Worm (Caenorhabditis elegans) whole organism, early embryonic: ENCODE data around the gene nhr-18.

Source experiments
- B0310.2 ChIP-seq: sonication (generic microtip); optimal IDR thresholded peaks from 2 replicates; lab custom pipeline; 2016; ENCODE audit warnings: mild to moderate bottlenecking, missing genetic modification characterization, missing compliant biosample characterization
- F13C5.2 ChIP-seq: sonication (generic microtip); optimal IDR thresholded peaks from 2 replicates; lab custom pipeline; 2017; ENCODE audit warnings: mild to moderate bottlenecking, missing genetic modification characterization, inconsistent platforms, missing compliant biosample characterization
- aly-1 ChIP-seq: sonication (generic microtip); optimal IDR thresholded peaks from 2 replicates; lab custom pipeline; 2016; ENCODE audit warnings: missing genetic modification characterization, missing compliant biosample characterization
- ama-1 ChIP-seq: fragments of 150-350 bp; optimal IDR thresholded peaks from 2 replicates; lab custom pipeline; 2014
- ceh-13 ChIP-seq: fragments of 200-800 bp; sonication (Bioruptor generic); optimal IDR thresholded peaks from 2 replicates; lab custom pipeline; 2018; ENCODE audit warnings: mild to moderate bottlenecking, missing genetic modification characterization, missing compliant biosample characterization
- ceh-36 ChIP-seq: sonication (generic microtip); optimal IDR thresholded peaks from 2 replicates; lab custom pipeline; 2016; ENCODE audit warnings: missing genetic modification characterization, inconsistent platforms, missing compliant biosample characterization
- ets-7 ChIP-seq: sonication (generic microtip); optimal IDR thresholded peaks from 2 replicates; lab custom pipeline; 2016; ENCODE audit warnings: missing genotype, missing genetic modification characterization, missing compliant biosample characterization
- flt-1 ChIP-seq: fragments of 200-800 bp; sonication (Bioruptor generic); IDR thresholded peaks from 2 replicates; pipeline ENCODE4 v1.3.6; 2022; ENCODE audit warnings: missing genetic modification characterization, missing compliant biosample characterization
- hmbx-1 ChIP-seq: sonication (generic microtip); optimal IDR thresholded peaks from 2 replicates; lab custom pipeline; 2016; ENCODE audit warnings: mild to moderate bottlenecking, missing genetic modification characterization, missing compliant biosample characterization
- hmg-4 ChIP-seq: fragments of 200-800 bp; sonication (Bioruptor generic); optimal IDR thresholded peaks from 2 replicates; lab custom pipeline; 2018; ENCODE audit warnings: mild to moderate bottlenecking, missing genetic modification characterization, missing compliant biosample characterization
- hnd-1 ChIP-seq: sonication (generic microtip); optimal IDR thresholded peaks from 2 replicates; lab custom pipeline; 2016; ENCODE audit warnings: missing genetic modification characterization, missing compliant biosample characterization
- pes-1 ChIP-seq: fragments of 200-800 bp; sonication (Bioruptor generic); IDR thresholded peaks from 2 replicates; pipeline ENCODE4 v1.3.6; 2022; ENCODE audit warnings: missing genetic modification reagents, missing genetic modification characterization, missing compliant biosample characterization
- scrt-1 ChIP-seq: fragments of 200-800 bp; sonication (Bioruptor generic); IDR thresholded peaks from 2 replicates; pipeline ENCODE4 v1.3.6; 2022; ENCODE audit warnings: missing genetic modification characterization, missing compliant biosample characterization
- sea-1 ChIP-seq: fragments of 200-800 bp; sonication (Bioruptor generic); conservative IDR thresholded peaks from 2 replicates; pipeline ENCODE4 v1.3.6; 2022; ENCODE audit warnings: missing genetic modification characterization, missing compliant biosample characterization
- tbx-11 ChIP-seq: fragments of 200-800 bp; sonication (Bioruptor generic); IDR thresholded peaks from 2 replicates; pipeline ENCODE4 v1.3.6; 2022; ENCODE audit warnings: missing genetic modification characterization, missing compliant biosample characterization
- tbx-37 ChIP-seq: fragments of 200-800 bp; sonication (Bioruptor generic); conservative IDR thresholded peaks from 2 replicates; pipeline ENCODE4 v1.3.6; 2022; ENCODE audit warnings: missing genetic modification reagents, missing genetic modification characterization, missing compliant biosample characterization
- tra-4 ChIP-seq: sonication (generic microtip); optimal IDR thresholded peaks from 2 replicates; lab custom pipeline; 2017; ENCODE audit warnings: missing genetic modification characterization, missing compliant biosample characterization

Gene nhr-18

DNA sequence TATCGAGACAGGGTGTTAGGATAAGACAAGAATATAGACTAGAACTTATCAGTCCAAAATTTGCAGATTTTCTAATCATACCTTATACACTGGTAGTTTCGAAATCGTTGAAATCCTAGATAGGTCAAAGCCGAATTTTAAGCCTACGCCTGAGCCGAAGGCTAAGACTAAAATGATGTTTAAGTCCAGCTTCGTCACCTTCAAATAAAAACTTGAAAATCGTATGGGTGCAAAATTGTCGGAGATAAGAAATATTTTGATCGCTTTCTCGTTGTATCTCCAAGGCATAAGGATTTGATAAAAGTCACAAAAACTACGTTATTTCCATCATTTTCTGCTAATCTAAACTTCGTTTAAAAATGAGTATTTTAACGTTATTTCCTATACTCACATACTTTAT, 33.7 kb downstream of the nhr-18 start, which contains the start of gene F41B5.12:
Gene F41B5.12 (plus strand): TSS at position 301 of the 400 bp plus-strand sequence.
- TF ChIP-seq F13C5.2 (tag; lab: Kevin White, UChicago) (no peak), aly-1 (tag; lab: Kevin White, UChicago) (no peak), hmbx-1 (tag; lab: Kevin White, UChicago) (no peak), sea-1 (GFP tag; lab: Robert Waterston, UW) (no peak), tra-4 (no peak), ceh-13 (GFP tag; lab: Kevin White, UChicago) (no peak), hmg-4 (GFP tag; lab: Kevin White, UChicago) (no peak), flt-1 (no peak), ets-7 (tag; lab: Kevin White, UChicago) (no peak), ama-1 (lab: Kevin White, UChicago) (no peak), tbx-37 (GFP tag; lab: Robert Waterston, UW) (no peak), pes-1 (GFP tag; lab: Robert Waterston, UW) (no peak), tbx-11 (GFP tag; lab: Robert Waterston, UW) (no peak), scrt-1 (GFP tag; lab: Robert Waterston, UW) (no peak), ceh-36 (tag; lab: Kevin White, UChicago) (no peak), hnd-1 (tag; lab: Kevin White, UChicago) (no peak), B0310.2 (no peak)

DNA sequence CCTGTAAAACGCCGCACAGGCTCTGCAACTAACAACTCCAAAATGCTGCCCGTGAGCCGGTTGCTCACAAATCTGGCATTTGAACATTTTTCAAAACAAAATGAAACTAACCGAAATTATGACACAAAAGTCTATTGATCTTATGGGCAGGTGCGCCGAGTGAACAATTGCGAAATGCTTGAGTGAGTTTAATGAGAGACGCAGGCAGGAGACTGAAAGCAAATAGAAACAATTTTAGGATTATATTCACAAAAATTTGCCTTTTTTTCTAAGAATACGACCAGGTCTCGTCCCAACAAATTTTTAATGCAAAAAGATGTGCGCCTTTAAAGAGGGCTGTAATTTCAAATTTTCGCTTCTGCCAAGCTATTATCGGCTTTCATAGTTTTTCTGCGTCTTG, 37.5 kb downstream of the nhr-18 start, which contains the start of gene nhr-183:
Gene nhr-183 (minus strand): TSS at position 180 of the 400 bp plus-strand sequence.
- TF ChIP-seq hmg-4 (GFP tag; lab: Kevin White, UChicago) (no peak), tbx-37 (GFP tag; lab: Robert Waterston, UW) (no peak), ceh-36 (tag; lab: Kevin White, UChicago) (no peak), B0310.2 (no peak), tbx-11 (GFP tag; lab: Robert Waterston, UW) (no peak), hmbx-1 (tag; lab: Kevin White, UChicago) (no peak), pes-1 (GFP tag; lab: Robert Waterston, UW) (no peak)

DNA sequence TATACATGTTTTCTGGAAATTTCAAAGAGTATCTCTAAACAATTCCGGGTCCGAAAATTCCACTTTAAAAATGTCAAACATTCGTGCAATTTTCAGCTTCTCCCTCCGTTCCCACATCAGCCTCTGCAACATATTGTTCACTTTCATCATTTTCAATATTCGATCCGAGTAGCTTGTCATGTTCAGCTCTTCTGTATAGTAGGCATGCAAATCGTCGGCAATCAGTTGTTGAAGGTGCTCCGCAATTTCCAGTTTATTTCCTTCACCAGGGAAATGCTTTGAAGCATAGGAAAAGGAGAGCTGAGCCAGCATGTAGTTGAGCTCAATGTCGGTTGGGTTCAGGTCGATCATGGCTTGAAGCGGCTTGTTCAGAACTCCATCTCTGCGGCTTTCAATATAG, 37.9 kb downstream of the nhr-18 start:
- TF ChIP-seq ceh-13 (GFP tag; lab: Kevin White, UChicago): no peak
- no peak for TF ChIP-seq aly-1 (tag; lab: Kevin White, UChicago)
- TF ChIP-seq flt-1: no peak
- no peak for TF ChIP-seq ets-7 (tag; lab: Kevin White, UChicago)
- TF ChIP-seq tbx-37 (GFP tag; lab: Robert Waterston, UW): no peak
- TF ChIP-seq ceh-36 (tag; lab: Kevin White, UChicago): no peak
- TF ChIP-seq F13C5.2 (tag; lab: Kevin White, UChicago): no peak
- TF ChIP-seq sea-1 (GFP tag; lab: Robert Waterston, UW): no peak
- no peak for TF ChIP-seq B0310.2

DNA sequence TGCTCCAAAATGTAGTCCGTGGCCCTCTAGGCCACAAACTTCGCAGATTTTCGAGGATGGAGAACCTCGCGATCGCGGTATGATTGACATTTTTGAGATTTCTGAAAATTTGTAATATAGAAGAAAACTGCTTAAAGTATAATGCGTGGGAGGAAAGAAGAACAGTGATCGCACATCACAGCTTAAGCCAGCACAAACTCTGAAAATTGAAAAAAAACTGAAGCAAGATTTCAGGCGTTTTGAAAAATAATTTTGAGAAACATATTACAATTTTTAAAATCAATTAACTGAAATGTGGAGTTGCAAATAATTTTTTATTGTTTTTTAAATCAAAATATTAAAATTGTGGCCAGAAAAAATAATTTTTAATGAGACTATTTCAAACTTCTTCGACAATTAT, 40.0 kb downstream of the nhr-18 start, which contains the start of gene nhr-275:
Gene nhr-275 (minus strand): TSS at position 101 of the 400 bp plus-strand sequence.
- TF ChIP-seq B0310.2 (no peak), tbx-37 (GFP tag; lab: Robert Waterston, UW) (no peak), aly-1 (tag; lab: Kevin White, UChicago) (no peak), hmg-4 (GFP tag; lab: Kevin White, UChicago) (no peak), pes-1 (GFP tag; lab: Robert Waterston, UW) (no peak), sea-1 (GFP tag; lab: Robert Waterston, UW) (no peak)

DNA sequence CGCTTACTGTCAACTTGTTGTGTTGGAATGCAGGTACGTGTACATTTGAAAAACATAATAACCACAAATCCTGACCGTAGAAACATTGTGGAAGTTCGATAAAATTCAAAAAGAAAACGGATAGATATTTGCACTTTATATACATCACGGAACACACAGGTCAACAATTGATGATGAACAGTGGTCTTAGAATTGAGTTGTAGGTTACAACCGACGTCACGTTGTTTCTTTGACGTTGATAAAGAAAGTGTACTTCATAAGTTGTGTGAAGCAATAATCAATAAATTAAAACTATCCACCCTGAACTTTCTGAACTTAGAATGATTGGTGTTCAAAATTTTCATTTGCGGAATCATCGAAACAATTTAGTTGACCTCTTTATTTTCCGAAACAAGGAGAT, 44.7 kb downstream of the nhr-18 start, which contains the start of gene Y5H2A.1:
Gene Y5H2A.1 (minus strand): TSS at position 101 of the 400 bp plus-strand sequence.
- no peak for TF ChIP-seq ets-7 (tag; lab: Kevin White, UChicago)
- TF ChIP-seq tra-4: no peak
- no peak for TF ChIP-seq hmg-4 (GFP tag; lab: Kevin White, UChicago)
- no peak for TF ChIP-seq tbx-37 (GFP tag; lab: Robert Waterston, UW)
- TF ChIP-seq flt-1: no peak
- TF ChIP-seq scrt-1 (GFP tag; lab: Robert Waterston, UW): no peak
- TF ChIP-seq hnd-1 (tag; lab: Kevin White, UChicago): no peak
- TF ChIP-seq ceh-13 (GFP tag; lab: Kevin White, UChicago): no peak
- no peak for TF ChIP-seq aly-1 (tag; lab: Kevin White, UChicago)

DNA sequence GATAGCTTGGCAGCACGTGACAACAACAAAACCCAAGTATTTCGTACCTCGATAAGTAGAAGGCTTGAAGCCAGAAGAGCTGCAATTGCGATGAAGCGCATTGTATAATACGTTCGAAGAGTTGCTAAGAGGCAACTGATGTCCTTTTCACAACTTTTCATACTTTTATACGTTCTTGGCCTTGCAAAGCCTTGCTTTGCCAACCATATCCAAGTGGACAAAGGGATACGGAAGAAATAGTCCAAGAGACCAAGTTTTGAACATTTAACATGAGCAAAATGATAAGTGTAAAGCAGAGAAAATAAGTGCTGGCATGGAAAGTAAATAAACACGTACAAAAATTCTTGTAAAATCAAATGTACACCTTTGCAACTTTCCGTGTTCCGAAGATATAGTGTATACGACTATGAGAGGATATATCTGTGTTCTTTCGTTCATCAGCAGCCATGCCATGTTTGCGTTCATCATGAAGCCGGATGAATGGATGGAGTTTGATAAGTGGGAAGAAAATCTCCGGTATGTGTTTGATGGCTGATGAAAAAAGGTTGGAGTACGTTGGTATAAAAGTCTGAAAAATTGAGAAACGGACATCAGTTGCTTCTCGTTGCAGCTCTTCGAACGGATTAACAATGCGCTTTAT, 47.4 kb downstream of the nhr-18 start, which contains the start of the genes Y5H2A.4 and abu-4:
Gene Y5H2A.4 (minus strand): TSS at position 101 of the 640 bp plus-strand sequence.
Gene abu-4 (plus strand): TSS at position 590 of the 640 bp plus-strand sequence.
- TF ChIP-seq pes-1 (GFP tag; lab: Robert Waterston, UW) (no peak), B0310.2 (no peak), ets-7 (tag; lab: Kevin White, UChicago) (no peak), tbx-37 (GFP tag; lab: Robert Waterston, UW) (no peak), aly-1 (tag; lab: Kevin White, UChicago) (no peak), sea-1 (GFP tag; lab: Robert Waterston, UW) (no peak), hmg-4 (GFP tag; lab: Kevin White, UChicago) (no peak), ama-1 (lab: Kevin White, UChicago) (no peak), hnd-1 (tag; lab: Kevin White, UChicago) (no peak), scrt-1 (GFP tag; lab: Robert Waterston, UW) (no peak), hmbx-1 (tag; lab: Kevin White, UChicago) (no peak)

DNA sequence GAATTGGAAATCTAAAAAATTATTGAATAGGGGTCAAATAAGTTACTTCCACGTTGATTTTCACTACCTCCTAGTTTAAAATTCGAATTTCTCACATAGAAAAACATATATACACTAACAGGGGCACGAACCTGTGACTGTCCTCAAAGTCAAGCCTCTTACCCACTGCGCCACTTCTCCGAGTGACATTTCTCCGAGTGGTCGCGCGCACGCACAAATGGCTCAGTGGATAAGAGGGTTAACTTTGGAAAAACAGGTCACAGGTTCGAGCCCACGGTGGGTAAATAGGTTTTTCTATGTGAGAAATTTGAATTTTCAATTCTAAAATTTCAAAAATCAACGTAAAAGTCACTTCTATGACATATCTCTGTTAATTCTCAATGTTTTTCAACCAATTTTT, 50.3 kb downstream of the nhr-18 start:
- TF ChIP-seq flt-1 (no peak), ceh-13 (GFP tag; lab: Kevin White, UChicago) (no peak), hnd-1 (tag; lab: Kevin White, UChicago) (no peak), F13C5.2 (tag; lab: Kevin White, UChicago) (no peak), hmg-4 (GFP tag; lab: Kevin White, UChicago) (no peak), pes-1 (GFP tag; lab: Robert Waterston, UW) (no peak), hmbx-1 (tag; lab: Kevin White, UChicago) (no peak), sea-1 (GFP tag; lab: Robert Waterston, UW) (no peak), ceh-36 (tag; lab: Kevin White, UChicago) (no peak), ama-1 (lab: Kevin White, UChicago) (no peak), tbx-11 (GFP tag; lab: Robert Waterston, UW) (no peak), ets-7 (tag; lab: Kevin White, UChicago) (no peak), tbx-37 (GFP tag; lab: Robert Waterston, UW) (no peak), scrt-1 (GFP tag; lab: Robert Waterston, UW) (no peak)
